Worm (Caenorhabditis elegans) whole organism, L4 larva: ENCODE data around the gene ric-4.

Experiments used
- aly-2 ChIP-seq: sonication (generic microtip); optimal IDR thresholded peaks from 2 replicates; lab custom pipeline; 2018; ENCODE audit warnings: missing biosample characterization, missing genetic modification characterization
- ama-1 ChIP-seq: fragments of 150-350 bp; optimal IDR thresholded peaks from 2 replicates; lab custom pipeline; 2014; ENCODE audit warnings: inconsistent platforms, mixed read lengths
- duxl-1 ChIP-seq: sonication (generic microtip); optimal IDR thresholded peaks from 2 replicates; lab custom pipeline; 2016; ENCODE audit warnings: mild to moderate bottlenecking, missing genetic modification characterization, moderate library complexity, missing compliant biosample characterization; ENCODE audit not compliant: poor library complexity
- lsy-2 ChIP-seq, 2 experiments: fragments of 150-350 bp in 1 of 2; sonication (generic microtip) in 1 of 2; optimal IDR thresholded peaks; 2 replicates each; lab custom pipeline; 2014 to 2017; ENCODE audit warnings: missing biosample characterization in 2 of 2, missing genetic modification characterization in 2 of 2
- madf-5 ChIP-seq, 2 experiments: fragments of 200-800 bp; sonication (Bioruptor generic); IDR thresholded peaks; 2 replicates each; pipeline ENCODE4 v1.3.6; 2022; ENCODE audit warnings: missing compliant biosample characterization in 2 of 2, missing genetic modification characterization in 2 of 2
- nhr-237 ChIP-seq: sonication (generic microtip); optimal IDR thresholded peaks from 2 replicates; lab custom pipeline; 2017; ENCODE audit warnings: missing biosample characterization, missing genetic modification characterization
- php-3 ChIP-seq: fragments of 200-800 bp; sonication (Bioruptor generic); IDR thresholded peaks from 2 replicates; pipeline ENCODE4 v1.3.6; 2022; ENCODE audit warnings: missing genetic modification reagents, missing genetic modification characterization, missing compliant biosample characterization
- ztf-11 ChIP-seq: fragments of 150-350 bp; optimal IDR thresholded peaks from 2 replicates; lab custom pipeline; 2014; ENCODE audit warnings: missing biosample characterization, missing genetic modification characterization

DNA sequence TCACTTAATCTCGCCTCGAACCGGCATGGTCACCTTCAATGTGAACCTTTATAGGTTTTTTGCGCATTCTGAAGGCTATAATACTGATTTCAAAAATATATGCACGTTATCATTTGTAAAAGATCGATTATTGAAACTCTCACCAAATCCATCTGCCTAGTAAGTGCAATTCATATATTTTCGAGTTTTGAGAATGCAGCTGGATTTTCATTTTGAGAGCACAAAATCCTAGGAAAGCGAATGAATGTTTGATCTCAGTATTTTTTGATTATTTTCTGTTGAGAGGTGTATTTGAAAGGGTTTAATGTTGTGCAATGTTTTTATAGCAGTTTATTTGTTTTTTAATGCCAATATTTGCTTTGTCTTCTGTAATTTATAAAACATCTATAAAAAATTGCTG is 5.9 kb upstream of the ric-4 start:
- TF ChIP-seq duxl-1 (no peak), lsy-2 (tag; optimal IDR thresholded peaks at IDR 0.05; lab: Kevin White, UChicago) (no peak), madf-5 (GFP tag; IDR thresholded peaks at IDR 0.05; lab: Robert Waterston, UW) (no peak), aly-2 (tag; lab: Kevin White, UChicago) (no peak), ztf-11 (no peak), php-3 (no peak), ama-1 (lab: Kevin White, UChicago) (no peak), nhr-237 (tag; lab: Kevin White, UChicago) (no peak)
